Worm (Caenorhabditis elegans) whole organism, L3 larva: ENCODE measurements around the gene gtf-2H1.

Source experiments
- ceh-9 ChIP-seq: sonication (generic microtip); optimal IDR thresholded peaks from 2 replicates; lab custom pipeline; 2018; ENCODE audit warnings: missing biosample characterization, missing genetic modification characterization
- elt-3 ChIP-seq, 3 experiments: fragments of 150-350 bp in 1 of 3; sonication (generic microtip) in 2 of 3; optimal IDR thresholded peaks; 2 replicates in 2 of 3; 4 replicates in 1 of 3; lab custom pipeline; 2014 to 2017; ENCODE audit warnings: missing biosample characterization in 3 of 3, missing genetic modification characterization in 3 of 3
- jun-1 ChIP-seq: fragments of 150-350 bp; optimal IDR thresholded peaks from 2 replicates; lab custom pipeline; 2014; ENCODE audit warnings: missing biosample characterization, missing genetic modification reagents, missing genetic modification characterization
- unc-39 ChIP-seq: sonication (generic microtip); optimal IDR thresholded peaks from 4 replicates; lab custom pipeline; 2017; ENCODE audit warnings: missing biosample characterization, missing genetic modification characterization
- zag-1 ChIP-seq: fragments of 150-350 bp; optimal IDR thresholded peaks from 2 replicates; lab custom pipeline; 2014; ENCODE audit warnings: missing biosample characterization, missing genetic modification characterization

DNA sequence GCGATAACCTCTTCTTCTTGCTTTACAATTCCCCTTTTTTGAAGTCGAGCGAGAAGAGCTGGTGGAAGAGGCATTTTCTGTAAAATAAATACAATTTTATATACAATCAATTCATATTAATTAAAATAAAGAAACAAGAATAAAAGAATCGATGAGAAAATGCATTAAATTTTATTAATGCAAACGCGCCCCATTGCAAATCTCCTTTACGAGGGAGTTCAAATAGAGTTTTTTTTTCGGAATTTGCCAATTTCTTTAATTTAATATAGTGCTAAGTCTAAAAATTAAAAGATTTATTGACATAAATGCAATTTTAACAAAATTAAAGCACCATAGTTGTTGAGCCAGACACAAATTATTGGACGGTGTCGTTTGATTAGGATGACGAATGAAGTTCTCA, 30.0 kb upstream of the gtf-2H1 start, which contains the start of gene pqbp-1.1:
- TF ChIP-seq unc-39 (tag; lab: Kevin White, UChicago) (no peak), zag-1 (tag; lab: Kevin White, UChicago) (no peak), jun-1 (tag; lab: Kevin White, UChicago) (no peak), ceh-9 (tag; lab: Kevin White, UChicago) (no peak), elt-3 (tag; optimal IDR thresholded peaks at IDR 0.05; lab: Kevin White, UChicago) (no peak)
